Worm (Caenorhabditis elegans): ENCODE data around the gene F58E6.4.

Gene F58E6.4

DNA sequence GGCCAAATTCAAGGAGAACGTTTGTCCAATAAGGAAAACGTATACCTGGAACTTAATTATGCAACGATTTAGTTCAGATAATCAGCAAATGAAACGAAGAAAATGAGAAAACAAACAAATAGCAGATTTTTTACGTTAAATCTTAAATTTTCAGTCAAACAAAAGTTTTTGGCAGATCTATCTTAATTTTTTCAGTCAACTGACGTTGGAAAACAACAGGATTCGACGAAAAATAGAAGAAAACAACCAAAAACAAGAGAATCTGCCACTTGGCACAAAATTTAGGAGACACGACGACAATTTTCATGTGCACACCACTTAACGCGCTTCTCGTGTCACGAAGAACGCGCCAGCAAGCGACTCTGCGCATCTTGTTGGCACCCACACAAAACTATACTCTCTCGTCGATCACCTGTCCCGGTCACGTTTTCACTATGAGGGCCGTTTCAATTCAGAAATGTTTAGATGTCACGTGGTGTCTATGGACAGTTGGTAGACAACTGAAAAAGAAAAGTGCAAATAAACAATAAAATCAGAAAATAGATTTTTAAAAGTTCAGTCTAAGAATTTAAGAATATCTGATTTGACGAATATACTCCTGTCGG, 39.6 kb upstream of the F58E6.4 start, which contains the start of gene ztf-7 (continued):
- TF ChIP-seq hlh-17 (GFP tag; optimal IDR thresholded peaks at IDR 0.05; ENCODE audit: borderline replicate concordance) (no peak), grh-1 (GFP tag; IDR thresholded peaks at IDR 0.05) (peak; percentile 96), mab-9 (GFP tag; IDR thresholded peaks at IDR 0.05) (peak; percentile 92), ceh-90 (tag; optimal IDR thresholded peaks at IDR 0.05) (no peak), fkh-4 (tag; optimal IDR thresholded peaks at IDR 0.05; ENCODE audit: borderline replicate concordance) (peak; percentile 58), lin-13 (GFP tag; optimal IDR thresholded peaks at IDR 0.05) (peak; percentile 97), unc-130 (tag; optimal IDR thresholded peaks at IDR 0.05) (peak; percentile 99), efl-1 (optimal IDR thresholded peaks at IDR 0.05) (peak; percentile 91 to 93), efl-1 (GFP tag; optimal IDR thresholded peaks at IDR 0.05 in 1 of 2) (peak; percentile 83 to 99), nhr-19 (GFP tag; conservative IDR thresholded peaks at IDR 0.05) (peak; percentile 99), hpl-2 (GFP tag; optimal IDR thresholded peaks at IDR 0.05) (peak; percentile 86), unc-30 (tag; optimal IDR thresholded peaks at IDR 0.05) (no peak), elt-2 (tag; optimal IDR thresholded peaks at IDR 0.05) (peak; percentile 95), alr-1 (tag; optimal IDR thresholded peaks at IDR 0.05; ENCODE audit: borderline replicate concordance) (no peak), blmp-1 (tag; optimal IDR thresholded peaks at IDR 0.05) (peak; percentile 88), tlp-1 (tag; optimal IDR thresholded peaks at IDR 0.05) (no peak), lin-15B (tag; optimal IDR thresholded peaks at IDR 0.05) (peak; percentile 75), zip-4 (GFP tag; optimal IDR thresholded peaks at IDR 0.05) (peak; percentile 82), nhr-71 (tag; optimal IDR thresholded peaks at IDR 0.05) (peak; percentile 100), snpc-4 (tag; optimal IDR thresholded peaks at IDR 0.05) (peak; percentile 95), mep-1 (tag; optimal IDR thresholded peaks at IDR 0.05) (peak; percentile 99), isw-1 (GFP tag; IDR thresholded peaks at IDR 0.05) (peak; percentile 96), irx-1 (tag; optimal IDR thresholded peaks at IDR 0.05) (peak; percentile 97), vab-15 (tag; optimal IDR thresholded peaks at IDR 0.05) (peak; percentile 77), snu-23 (GFP tag; optimal IDR thresholded peaks at IDR 0.05) (peak; percentile 99), nhr-20 (tag; optimal IDR thresholded peaks at IDR 0.05) (peak; percentile 100), nhr-47 (tag; optimal IDR thresholded peaks at IDR 0.05) (peak; percentile 99), mef-2 (tag; optimal IDR thresholded peaks at IDR 0.05) (peak; percentile 90), ama-1 (optimal IDR thresholded peaks at IDR 0.05) (peak; percentile 72), pax-3 (tag; optimal IDR thresholded peaks at IDR 0.05) (peak; percentile 96), lin-39 (tag; optimal IDR thresholded peaks at IDR 0.05) (peak; percentile 96), fos-1 (tag; optimal IDR thresholded peaks at IDR 0.05) (peak; percentile 82), tbx-2 (tag; optimal IDR thresholded peaks at IDR 0.05) (peak; percentile 99), lsy-2 (tag; optimal IDR thresholded peaks at IDR 0.05) (peak; percentile 95 to 96), efl-3 (GFP tag; optimal IDR thresholded peaks at IDR 0.05) (peak; percentile 66), sup-37 (GFP tag; optimal IDR thresholded peaks at IDR 0.05) (peak; percentile 98), unc-62 (GFP tag; optimal IDR thresholded peaks at IDR 0.05) (no peak), ceh-8 (GFP tag; optimal IDR thresholded peaks at IDR 0.05) (peak; percentile 93), pag-3 (tag; optimal IDR thresholded peaks at IDR 0.05; ENCODE audit: borderline replicate concordance, insufficient read depth) (peak; percentile 55), lir-3 (tag; optimal IDR thresholded peaks at IDR 0.05; ENCODE audit: poor library complexity) (peak; percentile 86), hlh-4 (tag; optimal IDR thresholded peaks at IDR 0.05) (no peak), nhr-28 (tag; optimal IDR thresholded peaks at IDR 0.05) (no peak), nhr-90 (tag; optimal IDR thresholded peaks at IDR 0.05; ENCODE audit: poor library complexity) (peak; percentile 98), fkh-8 (tag; optimal IDR thresholded peaks at IDR 0.05) (peak; percentile 99), jun-1 (tag; optimal IDR thresholded peaks at IDR 0.05) (peak; percentile 93), egl-27 (tag; optimal IDR thresholded peaks at IDR 0.05) (no peak), dpl-1 (GFP tag; optimal IDR thresholded peaks at IDR 0.05) (peak; percentile 85 to 89 (median 87)), ztf-4 (tag; optimal IDR thresholded peaks at IDR 0.05) (peak; percentile 95), zag-1 (tag; optimal IDR thresholded peaks at IDR 0.05) (no peak), nhr-237 (tag; optimal IDR thresholded peaks at IDR 0.05) (peak; percentile 74), nhr-12 (tag; optimal IDR thresholded peaks at IDR 0.05) (no peak)

All from whole organism, L1 larva.